Worm (Caenorhabditis elegans): Measurements from ENCODE around the gene F45D3.3.

DNA sequence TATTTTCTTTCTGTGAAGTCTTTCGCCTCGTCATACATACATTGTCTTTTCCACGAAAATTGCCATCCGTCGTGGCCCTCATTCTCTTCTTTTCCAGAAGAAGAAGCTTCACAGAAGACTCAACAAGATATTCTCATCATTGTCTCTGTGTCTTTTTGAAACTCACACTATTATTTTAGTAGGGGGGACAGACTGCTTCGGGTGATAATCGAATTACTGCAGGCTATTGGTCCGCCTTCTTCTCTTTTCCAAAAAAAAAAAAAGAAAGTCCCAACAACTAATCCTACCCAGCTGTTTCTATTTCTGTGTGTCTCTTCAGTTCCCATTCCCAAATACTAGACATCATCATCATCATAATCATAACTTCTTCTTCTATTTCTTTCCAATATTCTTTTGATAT lies 33.2 kb upstream of the F45D3.3 start:
- TF ChIP-seq him-1 (tag; optimal IDR thresholded peaks at IDR 0.05) (no peak), efl-1 (GFP tag; optimal IDR thresholded peaks at IDR 0.05) (no peak), F23B12.7 (tag; optimal IDR thresholded peaks at IDR 0.05; ENCODE audit: insufficient read depth) (no peak), sea-2 (GFP tag; IDR thresholded peaks at IDR 0.05) (no peak), aptf-2 (GFP tag; conservative IDR thresholded peaks at IDR 0.05) (no peak), ama-1 (optimal IDR thresholded peaks at IDR 0.05) (no peak), ama-1 (GFP tag; optimal IDR thresholded peaks at IDR 0.05) (no peak), tlf-1 (GFP tag; optimal IDR thresholded peaks at IDR 0.05) (no peak), rec-8 (tag; optimal IDR thresholded peaks at IDR 0.05) (no peak), unc-62 (GFP tag; optimal IDR thresholded peaks at IDR 0.05) (no peak), K12H6.12 (tag; optimal IDR thresholded peaks at IDR 0.05) (no peak), nfya-2 (GFP tag; IDR thresholded peaks at IDR 0.05) (no peak), nhr-120 (GFP tag; IDR thresholded peaks at IDR 0.05) (no peak)

All from whole organism, young adult.